Fruit fly (Drosophila melanogaster): ENCODE results near the gene Pgk.

Pgk gene

dm6 chr2L:2729882-2730281, 23.0 kb downstream of the Pgk start (continued):
- TF ChIP-seq CG8359 (GFP tag; optimal IDR thresholded peaks at IDR 0.05; ENCODE audit: borderline replicate concordance) (peak; percentile 84), CG3847 (GFP tag; IDR thresholded peaks at IDR 0.05) (peak; percentile 44; the same call in 1 of the 2 replicates), tup (GFP tag; optimal IDR thresholded peaks at IDR 0.05) (no peak), Dip3 (GFP tag; optimal IDR thresholded peaks at IDR 0.05) (peak; percentile 37), CG15479 (GFP tag; optimal IDR thresholded peaks at IDR 0.05) (no peak), Usf (GFP tag; optimal IDR thresholded peaks at IDR 0.05) (no peak), pan (optimal IDR thresholded peaks at IDR 0.05) (no peak), pan (GFP tag; optimal IDR thresholded peaks at IDR 0.05 in 1 of 2, IDR thresholded peaks at IDR 0.05 in 1 of 2) (peak in 1 of 2 experiments; percentile 63), Doc3 (GFP tag; IDR thresholded peaks at IDR 0.05; ENCODE audit: partially characterized antibody) (no peak), Fer2 (tag; optimal IDR thresholded peaks at IDR 0.05) (no peak), psq (GFP tag; optimal IDR thresholded peaks at IDR 0.05) (no peak), prd (optimal IDR thresholded peaks at IDR 0.05) (no peak), prd (GFP tag; IDR thresholded peaks at IDR 0.05) (peak; percentile 60), sob (GFP tag; IDR thresholded peaks at IDR 0.05) (peak; percentile 53; the same call in 1 of the 2 replicates), Pdp1 (GFP tag; optimal IDR thresholded peaks at IDR 0.05) (no peak), pb (GFP tag; optimal IDR thresholded peaks at IDR 0.05) (no peak), Nf-YB (GFP tag; optimal IDR thresholded peaks at IDR 0.05) (no peak), Hr3 (GFP tag; optimal IDR thresholded peaks at IDR 0.05) (no peak), klu (GFP tag; IDR thresholded peaks at IDR 0.05) (no peak), CG7372 (GFP tag; IDR thresholded peaks at IDR 0.05) (no peak), ftz-f1 (GFP tag; optimal IDR thresholded peaks at IDR 0.05) (peak; percentile 58), slbo (GFP tag; IDR thresholded peaks at IDR 0.05) (peak; percentile 70), CG3065 (GFP tag; optimal IDR thresholded peaks at IDR 0.05) (no peak), jumu (GFP tag; optimal IDR thresholded peaks at IDR 0.05) (peak; percentile 22), CG12071 (GFP tag; optimal IDR thresholded peaks at IDR 0.05) (peak; percentile 66), ttk (GFP tag; IDR thresholded peaks at IDR 0.05) (peak; percentile 38; the same call in 1 of the 2 replicates), PHDP (tag; optimal IDR thresholded peaks at IDR 0.05) (peak; percentile 37), mld (GFP tag; IDR thresholded peaks at IDR 0.05; ENCODE audit: partially characterized antibody) (no peak), Antp (GFP tag; optimal IDR thresholded peaks at IDR 0.05) (peak; percentile 44), CG10321 (GFP tag; IDR thresholded peaks at IDR 0.05) (no peak), pfk (GFP tag; optimal IDR thresholded peaks at IDR 0.05) (no peak), CG2712 (tag; optimal IDR thresholded peaks at IDR 0.05) (peak; percentile 7), sd (tag; optimal IDR thresholded peaks at IDR 0.05) (peak; percentile 27), CG10366 (GFP tag; IDR thresholded peaks at IDR 0.05) (peak; percentile 39; the same call in 1 of the 2 replicates), CG11560 (tag; IDR thresholded peaks at IDR 0.05) (no peak), stwl (tag; optimal IDR thresholded peaks at IDR 0.05) (no peak), Trl (optimal IDR thresholded peaks at IDR 0.05) (no peak), Trl (GFP tag; optimal IDR thresholded peaks at IDR 0.05) (peak; percentile 6), HHEX (GFP tag; optimal IDR thresholded peaks at IDR 0.05) (peak; percentile 43), CG6765 (GFP tag; optimal IDR thresholded peaks at IDR 0.05) (peak; percentile 49), tna (GFP tag; IDR thresholded peaks at IDR 0.05; ENCODE audit: partially characterized antibody) (no peak), ase (GFP tag; IDR thresholded peaks at IDR 0.05) (0 out of 3 replicates have a peak, but pooled peaks have one; percentile 28), YL-1 (GFP tag; optimal IDR thresholded peaks at IDR 0.05) (no peak), CG2199 (GFP tag; IDR thresholded peaks at IDR 0.05) (0 out of 3 replicates have a peak, but pooled peaks have one; percentile 48), CG4282 (GFP tag; optimal IDR thresholded peaks at IDR 0.05) (no peak), Deaf1 (tag; optimal IDR thresholded peaks at IDR 0.05) (no peak), HLHmδ (GFP tag; optimal IDR thresholded peaks at IDR 0.05) (no peak), Mad (GFP tag; optimal IDR thresholded peaks at IDR 0.05) (peak; percentile 18), Doc2 (GFP tag; IDR thresholded peaks at IDR 0.05) (no peak), CG3281 (GFP tag; optimal IDR thresholded peaks at IDR 0.05) (peak; percentile 59), ranshi (GFP tag; IDR thresholded peaks at IDR 0.05) (0 out of 2 replicates have a peak, but pooled peaks have one; percentile 29), CG10979 (tag; optimal IDR thresholded peaks at IDR 0.05) (no peak)
